Fruit fly (Drosophila melanogaster) whole organism, wandering third instar larva: ENCODE data around the gene red.
A peak's percentile ranks its signal among the peaks of the same experiment; 100 is the strongest.

Source experiments
- Abd-B ChIP-seq: fragments of >200 bp; optimal IDR thresholded peaks from 2 replicates; lab custom pipeline; 2017; ENCODE audit warnings: missing biosample characterization, missing genetic modification characterization
- CG32264 ChIP-seq: fragments of 200-800 bp; sonication (Bioruptor generic); optimal IDR thresholded peaks from 2 replicates; lab custom pipeline; 2016; ENCODE audit warnings: missing biosample characterization, missing genetic modification characterization
- CG9705 ChIP-seq: fragments of 200-800 bp; sonication (Bioruptor generic); optimal IDR thresholded peaks from 2 replicates; lab custom pipeline; 2018; ENCODE audit warnings: missing biosample characterization, mild to moderate bottlenecking, missing genetic modification characterization
- CrebA ChIP-seq: fragments of 200-800 bp; sonication (Bioruptor generic); optimal IDR thresholded peaks from 2 replicates; lab custom pipeline; 2016; ENCODE audit warnings: missing biosample characterization, mild to moderate bottlenecking, missing genetic modification characterization, borderline replicate concordance
- Dfd ChIP-seq: fragments of >200 bp; optimal IDR thresholded peaks from 2 replicates; lab custom pipeline; 2017; ENCODE audit warnings: missing biosample characterization, missing genetic modification characterization
- Dif ChIP-seq: fragments of 200-275, 200-300 bp; sonication (Bioruptor generic); optimal IDR thresholded peaks from 2 replicates; lab custom pipeline; 2018; ENCODE audit warnings: missing biosample characterization, missing genetic modification characterization; ENCODE audit not compliant: partially characterized antibody
- GATAd ChIP-seq: sonication (Bioruptor generic); optimal IDR thresholded peaks from 2 replicates; lab custom pipeline; 2016; ENCODE audit warnings: missing biosample characterization, missing genetic modification characterization
- HLH106 ChIP-seq: fragments of 200-800 bp; optimal IDR thresholded peaks from 3 replicates; lab custom pipeline; 2019; ENCODE audit warnings: missing biosample characterization, mild to moderate bottlenecking, missing genetic modification characterization, moderate library complexity
- Hnf4 ChIP-seq: fragments of 200-800 bp; sonication (Bioruptor generic); optimal IDR thresholded peaks from 2 replicates; lab custom pipeline; 2016; ENCODE audit warnings: missing biosample characterization, mild to moderate bottlenecking, missing genetic modification characterization
- Hr78 ChIP-seq: fragments of >200 bp; optimal IDR thresholded peaks from 2 replicates; lab custom pipeline; 2017; ENCODE audit warnings: missing biosample characterization, missing genetic modification characterization
- Hr83 ChIP-seq: fragments of 200-300 bp; sonication (Bioruptor generic); optimal IDR thresholded peaks from 2 replicates; lab custom pipeline; 2016; ENCODE audit warnings: missing biosample characterization, mild to moderate bottlenecking, missing genetic modification characterization, moderate library complexity; ENCODE audit not compliant: poor library complexity, severe bottlenecking
- Jra ChIP-seq: sonication (Bioruptor generic); optimal IDR thresholded peaks from 2 replicates; lab custom pipeline; 2016; ENCODE audit warnings: missing biosample characterization, missing genetic modification characterization
- Mio ChIP-seq: sonication (Bioruptor generic); optimal IDR thresholded peaks from 2 replicates; lab custom pipeline; 2016; ENCODE audit warnings: missing biosample characterization, missing genetic modification characterization
- Myc ChIP-seq: fragments of >200 bp; optimal IDR thresholded peaks from 2 replicates; lab custom pipeline; 2017
- N ChIP-seq: fragments of >200 bp; optimal IDR thresholded peaks from 2 replicates; lab custom pipeline; 2018; ENCODE audit warnings: missing biosample characterization, missing external identifiers, missing genetic modification characterization
- OdsH ChIP-seq: fragments of 200-800 bp; sonication (Bioruptor generic); optimal IDR thresholded peaks from 2 replicates; lab custom pipeline; 2016; ENCODE audit warnings: missing biosample characterization, mild to moderate bottlenecking, missing genetic modification characterization
- Rel ChIP-seq, 2 experiments: fragments of 200-800 bp; sonication (Bioruptor generic) in 1 of 2; optimal IDR thresholded peaks; 2 replicates in 1 of 2; 3 replicates in 1 of 2; lab custom pipeline; 2016 to 2019; ENCODE audit warnings: mild to moderate bottlenecking in 2 of 2, missing biosample characterization in 2 of 2, missing genetic modification characterization in 2 of 2, moderate library complexity in 1 of 2
- Sp1 ChIP-seq: fragments of 200-800 bp; sonication (Bioruptor generic); optimal IDR thresholded peaks from 3 replicates; lab custom pipeline; 2019; ENCODE audit warnings: missing biosample characterization, mild to moderate bottlenecking, missing genetic modification characterization, moderate library complexity
- Vsx2 ChIP-seq: fragments of 200-300, 225-300 bp; sonication (Bioruptor generic); optimal IDR thresholded peaks from 2 replicates; lab custom pipeline; 2018; ENCODE audit warnings: missing biosample characterization, missing genetic modification characterization; ENCODE audit not compliant: partially characterized antibody
- br ChIP-seq: fragments of 200-800 bp; sonication (Bioruptor generic); optimal IDR thresholded peaks from 2 replicates; lab custom pipeline; 2016; ENCODE audit warnings: missing biosample characterization, missing genetic modification characterization
- brk ChIP-seq: fragments of 200-800 bp; sonication (Bioruptor generic); optimal IDR thresholded peaks from 2 replicates; lab custom pipeline; 2016; ENCODE audit warnings: missing biosample characterization, mild to moderate bottlenecking, missing genetic modification characterization
- dl ChIP-seq, 2 experiments: fragments of 175-275, 200-275 bp in 1 of 2; fragments of 200-275 bp in 1 of 2; sonication (Bioruptor generic); optimal IDR thresholded peaks; lab custom pipeline; 2018; ENCODE audit warnings: mild to moderate bottlenecking in 2 of 2, missing biosample characterization in 2 of 2, missing genetic modification characterization in 2 of 2, moderate library complexity in 2 of 2; ENCODE audit not compliant: partially characterized antibody in 2 of 2, insufficient read depth in 1 of 2
- dmrt93B ChIP-seq: fragments of 200-800 bp; sonication (Bioruptor generic); optimal IDR thresholded peaks from 2 replicates; lab custom pipeline; 2018; ENCODE audit warnings: missing biosample characterization, mild to moderate bottlenecking, missing genetic modification characterization
- dsf ChIP-seq: sonication (Bioruptor generic); optimal IDR thresholded peaks from 2 replicates; lab custom pipeline; 2016; ENCODE audit warnings: missing biosample characterization, missing genetic modification characterization, borderline replicate concordance
- ey ChIP-seq: fragments of 200-800 bp; sonication (Bioruptor generic); optimal IDR thresholded peaks from 2 replicates; lab custom pipeline; 2016; ENCODE audit warnings: missing biosample characterization, missing genetic modification characterization
- foxo ChIP-seq, 2 experiments: fragments of 200-800 bp; sonication (Bioruptor generic); optimal IDR thresholded peaks; 2 replicates in 1 of 2; 3 replicates in 1 of 2; lab custom pipeline; 2016 to 2017; ENCODE audit warnings: missing biosample characterization in 2 of 2, missing genetic modification characterization in 2 of 2
- fru ChIP-seq: fragments of 200-800 bp; sonication (Bioruptor generic); optimal IDR thresholded peaks from 3 replicates; lab custom pipeline; 2016; ENCODE audit warnings: missing biosample characterization, mild to moderate bottlenecking, missing genetic modification characterization
- h ChIP-seq: fragments of 200-800 bp; sonication (Bioruptor generic); optimal IDR thresholded peaks from 3 replicates; lab custom pipeline; 2016; ENCODE audit warnings: missing biosample characterization, mild to moderate bottlenecking, missing genetic modification characterization
- jim ChIP-seq: fragments of 175-275, 200-325 bp; sonication (Bioruptor generic); optimal IDR thresholded peaks from 2 replicates; lab custom pipeline; 2016; ENCODE audit warnings: missing biosample characterization, mild to moderate bottlenecking, missing genetic modification characterization
- lola ChIP-seq: fragments of >200 bp; optimal IDR thresholded peaks from 2 replicates; lab custom pipeline; 2017; ENCODE audit warnings: missing biosample characterization, missing genetic modification characterization
- pan ChIP-seq: fragments of >200 bp; optimal IDR thresholded peaks from 2 replicates; lab custom pipeline; 2017
- psq ChIP-seq: fragments of 200-800 bp; sonication (Bioruptor generic); optimal IDR thresholded peaks from 3 replicates; lab custom pipeline; 2017; ENCODE audit warnings: missing biosample characterization, mild to moderate bottlenecking, missing genetic modification characterization, moderate library complexity
- rgr ChIP-seq: fragments of 200-800 bp; sonication (Bioruptor generic); optimal IDR thresholded peaks from 3 replicates; lab custom pipeline; 2016; ENCODE audit warnings: missing biosample characterization, mild to moderate bottlenecking, missing genetic modification characterization
- sage ChIP-seq: fragments of 200-800 bp; sonication (Bioruptor generic); optimal IDR thresholded peaks from 2 replicates; lab custom pipeline; 2016; ENCODE audit warnings: missing biosample characterization, mild to moderate bottlenecking, missing genetic modification characterization
- sv ChIP-seq: fragments of 200-800 bp; sonication (Bioruptor generic); optimal IDR thresholded peaks from 3 replicates; lab custom pipeline; 2016; ENCODE audit warnings: missing biosample characterization, missing genetic modification characterization
- tai ChIP-seq: sonication (Bioruptor generic); optimal IDR thresholded peaks from 2 replicates; lab custom pipeline; 2016; ENCODE audit warnings: missing biosample characterization, missing genetic modification characterization
- usp ChIP-seq: fragments of >200 bp; optimal IDR thresholded peaks from 2 replicates; lab custom pipeline; 2017; ENCODE audit warnings: missing biosample characterization, missing genetic modification characterization
- woc ChIP-seq: sonication (Bioruptor generic); optimal IDR thresholded peaks from 2 replicates; lab custom pipeline; 2016; ENCODE audit warnings: missing biosample characterization, mild to moderate bottlenecking, missing genetic modification characterization

Gene red

dm6 chr3R:14283754-14284421 is 5.0 kb upstream of the red start (continued):
- TF ChIP-seq br (GFP tag; lab: Kevin White, UChicago): peak; percentile 96

DNA sequence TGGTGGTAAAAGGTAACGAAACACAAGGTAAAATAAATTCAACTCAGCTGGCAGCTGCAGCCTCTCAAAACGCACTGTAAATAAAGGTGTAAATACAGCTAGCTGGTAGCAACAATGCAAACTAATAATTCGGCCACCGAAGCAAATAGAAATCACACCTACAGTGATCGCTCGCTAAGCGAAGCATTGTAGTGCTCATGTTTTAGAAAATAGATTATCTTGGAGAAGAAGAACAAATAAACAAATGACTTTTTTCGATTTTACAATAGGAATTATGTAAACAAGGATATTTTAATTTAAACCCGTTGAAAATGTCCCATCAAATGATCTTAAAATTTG is 4.5 kb upstream of the red start:
- no peak for TF ChIP-seq Jra (GFP tag; lab: Kevin White, UChicago)

- TF ChIP-seq foxo (GFP tag; optimal IDR thresholded peaks at IDR 0.05; lab: Kevin White, UChicago): peak in 1 of 2 experiments; percentile 2
- peak; percentile 34 for TF ChIP-seq Dif (GFP tag; lab: Kevin White, UChicago)
- no peak for TF ChIP-seq Abd-B
Observed at dm6 chr3R:14285059-14285953, 3.6 kb upstream of the red start.

dm6 chr3R:14286320-14287190 is 2.3 kb upstream of the red start, which contains the start of gene trx:
Gene trx (minus strand): TSS chr3R:14286903.
- peak; percentile 36 for TF ChIP-seq sage (GFP tag; lab: Kevin White, UChicago)
- TF ChIP-seq lola: no peak
- no peak for TF ChIP-seq dsf (GFP tag; lab: Kevin White, UChicago)
- no peak for TF ChIP-seq jim
- peak; percentile 91 for TF ChIP-seq Vsx2 (GFP tag; lab: Kevin White, UChicago)
- no peak for TF ChIP-seq CG32264 (GFP tag; lab: Kevin White, UChicago)
- TF ChIP-seq foxo (GFP tag; optimal IDR thresholded peaks at IDR 0.05; lab: Kevin White, UChicago): peak in 1 of 2 experiments; percentile 38
- no peak for TF ChIP-seq Hr78 (GFP tag; lab: Kevin White, UChicago)
- no peak for TF ChIP-seq GATAd (GFP tag; lab: Kevin White, UChicago)
- TF ChIP-seq OdsH: no peak
- TF ChIP-seq usp: no peak
- TF ChIP-seq br (GFP tag; lab: Kevin White, UChicago): no peak
- no peak for TF ChIP-seq tai (GFP tag; lab: Kevin White, UChicago)
- peak; percentile 2 for TF ChIP-seq woc (GFP tag; lab: Kevin White, UChicago)
- TF ChIP-seq psq (GFP tag; lab: Kevin White, UChicago): peak; percentile 92
- TF ChIP-seq Dfd: no peak
- no peak for TF ChIP-seq Mio
- TF ChIP-seq CG9705 (GFP tag; lab: Kevin White, UChicago): no peak
- no peak for TF ChIP-seq pan (lab: Kevin White, UChicago)
- TF ChIP-seq dl (GFP tag; optimal IDR thresholded peaks at IDR 0.05; lab: Kevin White, UChicago; ENCODE audit: insufficient read depth in 1 of 2, partially characterized antibody in 2 of 2): peak; percentile 94 to 95
- TF ChIP-seq Hr83 (GFP tag; lab: Kevin White, UChicago): peak; percentile 25
- peak; percentile 76 for TF ChIP-seq CrebA (GFP tag; lab: Kevin White, UChicago)
- TF ChIP-seq Jra (GFP tag; lab: Kevin White, UChicago): no peak
- TF ChIP-seq N (GFP tag; lab: Kevin White, UChicago): peak; percentile 16
- no peak for TF ChIP-seq Rel (GFP tag; optimal IDR thresholded peaks at IDR 0.05; lab: Kevin White, UChicago)
- TF ChIP-seq Rel (tag; optimal IDR thresholded peaks at IDR 0.05; lab: Kevin White, UChicago): peak; percentile 20
- peak; percentile 97 for TF ChIP-seq Dif (GFP tag; lab: Kevin White, UChicago)
- no peak for TF ChIP-seq HLH106 (tag; lab: Kevin White, UChicago)
- TF ChIP-seq Abd-B: no peak
- no peak for TF ChIP-seq Myc
- TF ChIP-seq brk (GFP tag; lab: Kevin White, UChicago): peak; percentile 50
- no peak for TF ChIP-seq ey (GFP tag; lab: Kevin White, UChicago)
- no peak for TF ChIP-seq sv
- peak; percentile 7 for TF ChIP-seq Sp1
- TF ChIP-seq fru (GFP tag; lab: Kevin White, UChicago): no peak
- TF ChIP-seq dmrt93B: no peak
- TF ChIP-seq Hnf4 (GFP tag; lab: Kevin White, UChicago): no peak
- TF ChIP-seq h: peak; percentile 42
- no peak for TF ChIP-seq rgr (GFP tag; lab: Kevin White, UChicago)
